Fruit fly (Drosophila melanogaster): ENCODE measurements around the gene CG31769.

CG31769 gene

DNA sequence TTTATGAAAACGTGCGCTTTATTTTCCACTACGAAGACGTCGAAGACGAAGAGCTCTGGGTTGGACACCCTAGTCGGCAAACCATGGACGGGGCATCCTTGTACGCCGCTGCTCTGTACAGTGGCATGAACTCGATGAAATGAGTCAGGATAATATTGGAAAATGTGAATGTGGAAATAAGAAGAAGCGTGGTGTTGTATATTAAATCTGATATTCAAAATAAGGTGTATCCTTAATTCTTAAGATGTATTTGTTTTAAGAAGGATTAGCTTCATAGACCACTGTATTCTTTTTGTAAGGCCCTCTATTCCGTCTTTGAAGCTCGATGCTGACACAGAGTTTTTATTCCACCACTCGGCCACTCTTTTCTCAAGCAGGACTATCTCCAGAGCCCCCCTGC lies 30.7 kb upstream of the CG31769 start (continued):
- no peak for TF ChIP-seq Dll (GFP tag; IDR thresholded peaks at IDR 0.05; ENCODE audit: partially characterized antibody)
- TF ChIP-seq Dref (GFP tag; IDR thresholded peaks at IDR 0.05): no peak
- no peak for TF ChIP-seq CG17912 (GFP tag; optimal IDR thresholded peaks at IDR 0.05)
- no peak for TF ChIP-seq Sry-β (GFP tag; optimal IDR thresholded peaks at IDR 0.05)
- peak; percentile 38; the same call in 1 of the 2 replicates for TF ChIP-seq CG9932 (GFP tag; IDR thresholded peaks at IDR 0.05)
- no peak for TF ChIP-seq CG10543 (GFP tag; optimal IDR thresholded peaks at IDR 0.05)
- no peak for TF ChIP-seq CG1602 (GFP tag; optimal IDR thresholded peaks at IDR 0.05)
- no peak for TF ChIP-seq CG7745 (tag; optimal IDR thresholded peaks at IDR 0.05)
- TF ChIP-seq Lim3 (GFP tag; IDR thresholded peaks at IDR 0.05): no peak
- TF ChIP-seq Deaf1 (tag; optimal IDR thresholded peaks at IDR 0.05): no peak
- no peak for TF ChIP-seq E2f1 (GFP tag; IDR thresholded peaks at IDR 0.05)
- no peak for TF ChIP-seq salm (tag; optimal IDR thresholded peaks at IDR 0.05)
- TF ChIP-seq CG3407 (GFP tag; optimal IDR thresholded peaks at IDR 0.05): no peak
- TF ChIP-seq her (GFP tag; optimal IDR thresholded peaks at IDR 0.05): no peak
- TF ChIP-seq Hmx (GFP tag; optimal IDR thresholded peaks at IDR 0.05): no peak
- TF ChIP-seq CG3995 (GFP tag; optimal IDR thresholded peaks at IDR 0.05): no peak
- TF ChIP-seq CG6683 (GFP tag; optimal IDR thresholded peaks at IDR 0.05): peak; percentile 24
- TF ChIP-seq NK7.1 (GFP tag; optimal IDR thresholded peaks at IDR 0.05): no peak
- TF ChIP-seq sens-2 (GFP tag; IDR thresholded peaks at IDR 0.05): no peak
- 0 out of 2 replicates have a peak, but pooled peaks have one; percentile 16 for TF ChIP-seq HLH3B (GFP tag; IDR thresholded peaks at IDR 0.05)
- no peak for TF ChIP-seq MTF-1 (GFP tag; optimal IDR thresholded peaks at IDR 0.05; ENCODE audit: borderline replicate concordance)
- no peak for TF ChIP-seq so (GFP tag; IDR thresholded peaks at IDR 0.05)
- TF ChIP-seq CG9609 (GFP tag; optimal IDR thresholded peaks at IDR 0.05): no peak
- TF ChIP-seq Bteb2 (GFP tag; optimal IDR thresholded peaks at IDR 0.05): no peak
- TF ChIP-seq CG9797 (GFP tag; optimal IDR thresholded peaks at IDR 0.05): no peak
- no peak for TF ChIP-seq Atf3 (GFP tag; optimal IDR thresholded peaks at IDR 0.05)
- peak; percentile 47; the same call in 1 of the 2 replicates for TF ChIP-seq Atf6 (GFP tag; IDR thresholded peaks at IDR 0.05)
- peak; percentile 31 for TF ChIP-seq ATbp (GFP tag; optimal IDR thresholded peaks at IDR 0.05)
- TF ChIP-seq mam (GFP tag; optimal IDR thresholded peaks at IDR 0.05): peak; percentile 40
- no peak for TF ChIP-seq CG15601 (tag; optimal IDR thresholded peaks at IDR 0.05)
- peak; percentile 58 for TF ChIP-seq grau (tag; optimal IDR thresholded peaks at IDR 0.05)
- TF ChIP-seq zen (tag; optimal IDR thresholded peaks at IDR 0.05): no peak
- no peak for TF ChIP-seq CG4282 (GFP tag; optimal IDR thresholded peaks at IDR 0.05)
- TF ChIP-seq lmd (GFP tag; IDR thresholded peaks at IDR 0.05): peak; percentile 43
- TF ChIP-seq CG8924 (tag; optimal IDR thresholded peaks at IDR 0.05): peak; percentile 41
- TF ChIP-seq trem (tag; optimal IDR thresholded peaks at IDR 0.05): no peak
- peak; percentile 5 for TF ChIP-seq shn (GFP tag; optimal IDR thresholded peaks at IDR 0.05)
- peak; percentile 67 for TF ChIP-seq row (GFP tag; IDR thresholded peaks at IDR 0.05)
- TF ChIP-seq pho (GFP tag; optimal IDR thresholded peaks at IDR 0.05): no peak
- TF ChIP-seq MBD-R2 (GFP tag; IDR thresholded peaks at IDR 0.05): peak; percentile 36; the same call in 1 of the 2 replicates
- TF ChIP-seq Atf-2 (GFP tag; optimal IDR thresholded peaks at IDR 0.05): no peak
- no peak for TF ChIP-seq CG16813 (GFP tag; IDR thresholded peaks at IDR 0.05; ENCODE audit: partially characterized antibody)
- no peak for TF ChIP-seq Vsx1 (GFP tag; optimal IDR thresholded peaks at IDR 0.05)
- TF ChIP-seq br (optimal IDR thresholded peaks at IDR 0.05): no peak
- TF ChIP-seq CG2889 (GFP tag; IDR thresholded peaks at IDR 0.05): no peak
- TF ChIP-seq pan (optimal IDR thresholded peaks at IDR 0.05): no peak
- peak in 1 of 2 experiments; percentile 46 for TF ChIP-seq pan (GFP tag; optimal IDR thresholded peaks at IDR 0.05 in 1 of 2, IDR thresholded peaks at IDR 0.05 in 1 of 2)
- TF ChIP-seq run (tag; optimal IDR thresholded peaks at IDR 0.05): no peak
- TF ChIP-seq D19B (GFP tag; optimal IDR thresholded peaks at IDR 0.05): no peak
- no peak for TF ChIP-seq CG12104 (GFP tag; optimal IDR thresholded peaks at IDR 0.05)
- no peak for TF ChIP-seq CG30431 (GFP tag; optimal IDR thresholded peaks at IDR 0.05)
- TF ChIP-seq CG14860 (GFP tag; IDR thresholded peaks at IDR 0.05; ENCODE audit: partially characterized antibody): no peak
- TF ChIP-seq CG9727 (GFP tag; optimal IDR thresholded peaks at IDR 0.05): peak; percentile 31

Data from whole organism, embryonic.